Fruit fly (Drosophila melanogaster) whole organism, embryonic: ENCODE data around the gene kirre.

Source experiments
- Atf3 ChIP-seq: fragments of 200-800 bp; sonication (Bioruptor generic); optimal IDR thresholded peaks from 3 replicates; lab custom pipeline; 2016; ENCODE audit warnings: missing biosample characterization, missing genetic modification characterization
- B-H2 ChIP-seq: fragments of 200-800 bp; sonication (Bioruptor generic); optimal IDR thresholded peaks from 2 replicates; lab custom pipeline; 2018; ENCODE audit warnings: missing biosample characterization, mild to moderate bottlenecking, missing genetic modification characterization
- Bdp1 ChIP-seq: fragments of 200-800 bp; sonication (Bioruptor generic); optimal IDR thresholded peaks from 3 replicates; lab custom pipeline; 2016; ENCODE audit warnings: missing biosample characterization, missing genetic modification characterization
- CG10267 ChIP-seq: fragments of 200-800 bp; sonication (Bioruptor generic); optimal IDR thresholded peaks from 2 replicates; lab custom pipeline; 2018; ENCODE audit warnings: missing biosample characterization, mild to moderate bottlenecking, missing genetic modification characterization, moderate library complexity
- CG10431 ChIP-seq: fragments of 200-800 bp; sonication (Bioruptor generic); optimal IDR thresholded peaks from 3 replicates; lab custom pipeline; 2018; ENCODE audit warnings: missing biosample characterization, mild to moderate bottlenecking, missing genetic modification characterization
- CG10543 ChIP-seq: fragments of 200-800 bp; sonication (Bioruptor generic); optimal IDR thresholded peaks from 3 replicates; lab custom pipeline; 2017; ENCODE audit warnings: missing biosample characterization, mild to moderate bottlenecking, missing genetic modification characterization, moderate library complexity
- CG11695 ChIP-seq: fragments of 200-800 bp; sonication (Bioruptor generic); IDR thresholded peaks from 3 replicates; pipeline ENCODE4 v1.3.6; 2022; ENCODE audit warnings: missing biosample characterization, missing genetic modification characterization
- CG12071 ChIP-seq: fragments of 200-800 bp; sonication (Bioruptor generic); optimal IDR thresholded peaks from 3 replicates; lab custom pipeline; 2018; ENCODE audit warnings: missing biosample characterization, mild to moderate bottlenecking, missing genetic modification characterization
- CG13296 ChIP-seq: fragments of 200-800 bp; sonication (Bioruptor generic); optimal IDR thresholded peaks from 3 replicates; lab custom pipeline; 2018; ENCODE audit warnings: missing biosample characterization, mild to moderate bottlenecking, missing genetic modification characterization
- CG13424 ChIP-seq: fragments of 200-800 bp; sonication (Bioruptor generic); optimal IDR thresholded peaks from 2 replicates; lab custom pipeline; 2019; ENCODE audit warnings: missing biosample characterization, mild to moderate bottlenecking, missing genetic modification characterization, moderate library complexity
- CG15696 ChIP-seq: fragments of 200-800 bp; sonication (Bioruptor generic); optimal IDR thresholded peaks from 2 replicates; lab custom pipeline; 2019; ENCODE audit warnings: missing biosample characterization, mild to moderate bottlenecking, missing genetic modification characterization, moderate library complexity
- CG16779 ChIP-seq: fragments of 200-800 bp; sonication (Bioruptor generic); IDR thresholded peaks from 2 replicates; pipeline ENCODE4 v1.3.6; 2022; ENCODE audit warnings: missing biosample characterization, missing genetic modification characterization
- CG17802 ChIP-seq: fragments of 200-800 bp; sonication (Bioruptor generic); optimal IDR thresholded peaks from 2 replicates; lab custom pipeline; 2018; ENCODE audit warnings: missing biosample characterization, mild to moderate bottlenecking, missing genetic modification characterization, moderate library complexity
- CG17912 ChIP-seq: fragments of 200-800 bp; sonication (Bioruptor generic); optimal IDR thresholded peaks from 2 replicates; lab custom pipeline; 2018; ENCODE audit warnings: missing biosample characterization, mild to moderate bottlenecking, missing genetic modification characterization
- CG2678 ChIP-seq: fragments of 200-800 bp; sonication (Bioruptor generic); optimal IDR thresholded peaks from 3 replicates; lab custom pipeline; 2019; ENCODE audit warnings: missing biosample characterization, mild to moderate bottlenecking, missing genetic modification characterization, moderate library complexity
- CG2875 ChIP-seq: fragments of 200-800 bp; sonication (Bioruptor generic); optimal IDR thresholded peaks from 2 replicates; lab custom pipeline; 2017; ENCODE audit warnings: missing biosample characterization, mild to moderate bottlenecking, missing genetic modification characterization, missing genetic modification reagents
- CG3163 ChIP-seq: fragments of 200-800 bp; sonication (Bioruptor generic); optimal IDR thresholded peaks from 3 replicates; lab custom pipeline; 2016; ENCODE audit warnings: missing biosample characterization, missing genetic modification characterization
- CG6765 ChIP-seq: fragments of 200-800 bp; sonication (Bioruptor generic); optimal IDR thresholded peaks from 3 replicates; lab custom pipeline; 2017; ENCODE audit warnings: missing biosample characterization, mild to moderate bottlenecking, missing genetic modification characterization
- CG7372 ChIP-seq: fragments of 200-800 bp; sonication (Bioruptor generic); IDR thresholded peaks from 2 replicates; pipeline ENCODE4 v1.3.6; 2022; ENCODE audit warnings: missing biosample characterization, missing genetic modification characterization
- CG7745 ChIP-seq: fragments of 200-800 bp; sonication (Bioruptor generic); optimal IDR thresholded peaks from 2 replicates; lab custom pipeline; 2018; ENCODE audit warnings: missing biosample characterization, mild to moderate bottlenecking, missing genetic modification characterization, moderate library complexity
- CG8290 ChIP-seq, 3 experiments: fragments of 200-800 bp; sonication (Bioruptor generic); optimal IDR thresholded peaks; 2 replicates each; lab custom pipeline; 2016 to 2019; ENCODE audit warnings: missing biosample characterization in 3 of 3, missing genetic modification characterization in 3 of 3, mild to moderate bottlenecking in 2 of 3, moderate library complexity in 1 of 3
- CG8388 ChIP-seq: fragments of 200-800 bp; sonication (Bioruptor generic); optimal IDR thresholded peaks from 2 replicates; lab custom pipeline; 2019; ENCODE audit warnings: missing biosample characterization, mild to moderate bottlenecking, missing genetic modification characterization, moderate library complexity
- CHES-1-like ChIP-seq: fragments of 200-800 bp; sonication (Bioruptor generic); optimal IDR thresholded peaks from 2 replicates; lab custom pipeline; 2016; ENCODE audit warnings: missing biosample characterization, missing genetic modification characterization
- Chrac-16 ChIP-seq: fragments of 200-800 bp; sonication (Bioruptor generic); optimal IDR thresholded peaks from 3 replicates; lab custom pipeline; 2016; ENCODE audit warnings: missing biosample characterization, missing genetic modification characterization
- CoRest ChIP-seq: fragments of 200-800 bp; sonication (Bioruptor generic); optimal IDR thresholded peaks from 3 replicates; lab custom pipeline; 2018; ENCODE audit warnings: missing biosample characterization, mild to moderate bottlenecking, missing genetic modification characterization, moderate library complexity
- Dbx ChIP-seq: fragments of 200-800 bp; sonication (Bioruptor generic); IDR thresholded peaks from 3 replicates; pipeline ENCODE4 v1.3.6; 2022; ENCODE audit warnings: missing biosample characterization, missing genetic modification characterization
- Dip3 ChIP-seq: fragments of 200-800 bp; sonication (Bioruptor generic); optimal IDR thresholded peaks from 3 replicates; lab custom pipeline; 2016; ENCODE audit warnings: missing biosample characterization, missing genetic modification characterization
- ERR ChIP-seq: fragments of 200-800 bp; sonication (Bioruptor generic); optimal IDR thresholded peaks from 2 replicates; lab custom pipeline; 2016; ENCODE audit warnings: missing biosample characterization, missing genetic modification characterization
- Eip74EF ChIP-seq, 2 experiments: fragments of 200-800 bp in 1 of 2; fragments of >200 bp in 1 of 2; sonication (Bioruptor generic) in 1 of 2; optimal IDR thresholded peaks; 2 replicates each; lab custom pipeline; 2017 to 2019; ENCODE audit warnings: missing biosample characterization in 2 of 2, missing genetic modification characterization in 2 of 2, mild to moderate bottlenecking in 1 of 2, moderate library complexity in 1 of 2
- HHEX ChIP-seq: fragments of 200-800 bp; sonication (Bioruptor generic); optimal IDR thresholded peaks from 3 replicates; lab custom pipeline; 2017; ENCODE audit warnings: missing biosample characterization, mild to moderate bottlenecking, missing genetic modification characterization, missing genetic modification reagents
- Hey ChIP-seq: fragments of 200-800 bp; sonication (Bioruptor generic); optimal IDR thresholded peaks from 3 replicates; lab custom pipeline; 2018; ENCODE audit warnings: missing biosample characterization, mild to moderate bottlenecking, missing genetic modification characterization
- Mes4 ChIP-seq: fragments of 200-800 bp; sonication (Bioruptor generic); optimal IDR thresholded peaks from 2 replicates; lab custom pipeline; 2016; ENCODE audit warnings: missing biosample characterization, missing genetic modification characterization
- Oaz ChIP-seq: fragments of 200-800 bp; sonication (Bioruptor generic); IDR thresholded peaks from 2 replicates; pipeline ENCODE4 v1.3.6; 2022; ENCODE audit warnings: missing biosample characterization, missing genetic modification characterization
- Sox102F ChIP-seq: fragments of 200-800 bp; sonication (Bioruptor generic); optimal IDR thresholded peaks from 2 replicates; lab custom pipeline; 2018; ENCODE audit warnings: missing biosample characterization, mild to moderate bottlenecking, missing genetic modification characterization, moderate library complexity
- Spps ChIP-seq: fragments of 200-800 bp; sonication (Bioruptor generic); optimal IDR thresholded peaks from 2 replicates; lab custom pipeline; 2018; ENCODE audit warnings: missing biosample characterization, mild to moderate bottlenecking, missing genetic modification characterization
- cad ChIP-seq: fragments of >200 bp; optimal IDR thresholded peaks from 2 replicates; lab custom pipeline; 2017; ENCODE audit warnings: missing biosample characterization, missing genetic modification characterization
- dmrt99B ChIP-seq: fragments of 200-800 bp; sonication (Bioruptor generic); optimal IDR thresholded peaks from 2 replicates; lab custom pipeline; 2018; ENCODE audit warnings: missing biosample characterization, mild to moderate bottlenecking, missing genetic modification characterization, moderate library complexity
- exex ChIP-seq: fragments of 200-800 bp; sonication (Bioruptor generic); optimal IDR thresholded peaks from 4 replicates; lab custom pipeline; 2018; ENCODE audit warnings: missing biosample characterization, mild to moderate bottlenecking, missing genetic modification characterization, moderate library complexity
- h ChIP-seq: fragments of >200 bp; optimal IDR thresholded peaks from 2 replicates; lab custom pipeline; 2017
- hb ChIP-seq: fragments of 200-800 bp; sonication (Bioruptor generic); IDR thresholded peaks from 3 replicates; pipeline ENCODE4 v1.3.6; 2022; ENCODE audit warnings: missing biosample characterization, missing genetic modification characterization; ENCODE audit not compliant: partially characterized antibody
- hkb ChIP-seq, 2 experiments: fragments of 200-800 bp in 1 of 2; fragments of >200 bp in 1 of 2; sonication (Bioruptor generic) in 1 of 2; IDR thresholded peaks in 1 of 2; optimal IDR thresholded peaks in 1 of 2; 2 replicates each; pipeline versions ENCODE4 v1.3.6 to Lab custom; 2017 to 2022; ENCODE audit warnings: missing biosample characterization in 1 of 2, missing genetic modification characterization in 1 of 2
- hth ChIP-seq: fragments of >200 bp; optimal IDR thresholded peaks from 2 replicates; lab custom pipeline; 2017; ENCODE audit warnings: inconsistent platforms
- ind ChIP-seq: fragments of 200-800 bp; sonication (Bioruptor generic); optimal IDR thresholded peaks from 3 replicates; lab custom pipeline; 2016; ENCODE audit warnings: missing biosample characterization, missing genetic modification characterization
- mam ChIP-seq: fragments of 200-800 bp; sonication (Bioruptor generic); optimal IDR thresholded peaks from 3 replicates; lab custom pipeline; 2016; ENCODE audit warnings: missing biosample characterization, missing genetic modification characterization
- psq ChIP-seq: fragments of 200-800 bp; sonication (Bioruptor generic); optimal IDR thresholded peaks from 2 replicates; lab custom pipeline; 2017; ENCODE audit warnings: missing biosample characterization, missing genetic modification characterization
- slp2 ChIP-seq: fragments of 200-800 bp; sonication (Bioruptor generic); optimal IDR thresholded peaks from 2 replicates; lab custom pipeline; 2016; ENCODE audit warnings: missing biosample characterization, missing genetic modification characterization
- stwl ChIP-seq: fragments of 200-800 bp; sonication (Bioruptor generic); optimal IDR thresholded peaks from 3 replicates; lab custom pipeline; 2018; ENCODE audit warnings: missing biosample characterization, mild to moderate bottlenecking, missing genetic modification characterization, moderate library complexity
- usp ChIP-seq: fragments of >200 bp; optimal IDR thresholded peaks from 2 replicates; lab custom pipeline; 2017; ENCODE audit warnings: missing biosample characterization, missing genetic modification characterization
- wdn ChIP-seq: fragments of 200-800 bp; sonication (Bioruptor generic); IDR thresholded peaks from 2 replicates; pipeline ENCODE4 v1.3.6; 2022; ENCODE audit warnings: missing biosample characterization, missing genetic modification characterization
- wor ChIP-seq: fragments of 200-800 bp; sonication (Bioruptor generic); IDR thresholded peaks from 2 replicates; pipeline ENCODE4 v1.3.6; 2022; ENCODE audit warnings: missing biosample characterization, missing genetic modification characterization
- zfh1 ChIP-seq: fragments of 200-800 bp; sonication (Bioruptor generic); IDR thresholded peaks from 3 replicates; pipeline ENCODE4 v1.3.6; 2022; ENCODE audit warnings: missing biosample characterization, missing genetic modification characterization

Gene kirre

DNA sequence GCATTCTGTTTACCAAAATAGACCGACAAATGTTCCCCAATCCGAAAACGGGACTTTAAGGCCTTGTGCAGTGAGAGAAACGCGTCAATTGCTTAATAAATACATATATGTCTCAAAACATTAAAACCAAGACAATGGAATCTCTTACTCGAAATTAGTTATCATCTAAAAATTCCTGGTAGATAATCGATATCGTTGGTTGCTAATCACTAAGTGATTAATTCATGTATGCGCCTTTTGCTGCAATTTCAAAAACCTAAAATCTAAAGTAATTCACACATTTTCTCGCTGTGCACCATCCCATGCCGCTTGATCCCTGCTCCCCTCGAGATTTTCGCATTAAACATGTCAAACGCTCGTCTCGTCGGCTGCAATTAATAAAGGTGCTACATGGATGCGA lies 333.4 kb downstream of the kirre start (continued):
- no peak for TF ChIP-seq stwl
- no peak for TF ChIP-seq Dbx (GFP tag; lab: Robert Waterston, UW)
- no peak for TF ChIP-seq slp2 (GFP tag; lab: Kevin White, UChicago)
- TF ChIP-seq wdn (GFP tag; lab: Robert Waterston, UW) = no peak
- no peak for TF ChIP-seq CG11695 (GFP tag; lab: Robert Waterston, UW)
- no peak for TF ChIP-seq CG10543
- no peak for TF ChIP-seq HHEX
- TF ChIP-seq CG6765 (GFP tag; lab: Kevin White, UChicago) = no peak
- peak; percentile 31 for TF ChIP-seq CG2678 (tag; lab: Kevin White, UChicago)
- TF ChIP-seq cad (GFP tag; lab: Kevin White, UChicago) = no peak
- TF ChIP-seq psq (GFP tag; lab: Kevin White, UChicago) = no peak
- no peak for TF ChIP-seq CG7372 (GFP tag; lab: Robert Waterston, UW)
- no peak for TF ChIP-seq h
- TF ChIP-seq zfh1 (GFP tag; lab: Robert Waterston, UW) = peak; percentile 45; the same call in 1 of the 3 replicates
- no peak for TF ChIP-seq CG16779 (GFP tag; lab: Robert Waterston, UW)
- TF ChIP-seq CoRest = peak; percentile 12
- no peak for TF ChIP-seq Chrac-16 (GFP tag; lab: Kevin White, UChicago)
- no peak for TF ChIP-seq Atf3 (GFP tag; lab: Kevin White, UChicago)
- peak; percentile 2 for TF ChIP-seq CG15696 (tag; lab: Kevin White, UChicago)
- TF ChIP-seq CG10267 (tag; lab: Kevin White, UChicago) = peak; percentile 28
- no peak for TF ChIP-seq Hey (tag; lab: Kevin White, UChicago)
- peak; percentile 10 for TF ChIP-seq CG2875 (GFP tag; lab: Kevin White, UChicago)
- TF ChIP-seq Eip74EF (GFP tag; optimal IDR thresholded peaks at IDR 0.05; lab: Kevin White, UChicago) = no peak
- no peak for TF ChIP-seq Oaz
- no peak for TF ChIP-seq Bdp1 (GFP tag; lab: Kevin White, UChicago)
- TF ChIP-seq ERR (GFP tag; lab: Kevin White, UChicago) = no peak
- peak; percentile 21 for TF ChIP-seq CG13424 (tag; lab: Kevin White, UChicago)
- no peak for TF ChIP-seq usp (GFP tag; lab: Kevin White, UChicago)
- TF ChIP-seq CG8290 (GFP tag; optimal IDR thresholded peaks at IDR 0.05; lab: Kevin White, UChicago) = no peak
- TF ChIP-seq CG8290 (tag; optimal IDR thresholded peaks at IDR 0.05; lab: Kevin White, UChicago) = no peak
- no peak for TF ChIP-seq B-H2 (GFP tag; lab: Kevin White, UChicago)
- no peak for TF ChIP-seq CG10431 (GFP tag; lab: Kevin White, UChicago)
- TF ChIP-seq Mes4 (GFP tag; lab: Kevin White, UChicago) = peak; percentile 27
- no peak for TF ChIP-seq CG7745 (tag; lab: Kevin White, UChicago)
- TF ChIP-seq Dip3 (GFP tag; lab: Kevin White, UChicago) = no peak
- TF ChIP-seq Sox102F (GFP tag; lab: Kevin White, UChicago) = peak; percentile 24
- no peak for TF ChIP-seq mam
- TF ChIP-seq CG13296 (GFP tag; lab: Kevin White, UChicago) = no peak
- peak; percentile 41 for TF ChIP-seq Spps (tag; lab: Kevin White, UChicago)
- no peak for TF ChIP-seq hkb (optimal IDR thresholded peaks at IDR 0.05; lab: Kevin White, UChicago)
- TF ChIP-seq hkb (GFP tag; IDR thresholded peaks at IDR 0.05; lab: Robert Waterston, UW) = no peak
- TF ChIP-seq CG17912 (GFP tag; lab: Kevin White, UChicago) = no peak
- no peak for TF ChIP-seq wor (GFP tag; lab: Robert Waterston, UW)
- TF ChIP-seq hb (GFP tag; lab: Robert Waterston, UW) = no peak
- no peak for TF ChIP-seq exex
- no peak for TF ChIP-seq hth (lab: Kevin White, UChicago)
- no peak for TF ChIP-seq CHES-1-like (GFP tag; lab: Kevin White, UChicago)
- no peak for TF ChIP-seq CG12071 (GFP tag; lab: Kevin White, UChicago)
- TF ChIP-seq dmrt99B (tag; lab: Kevin White, UChicago) = peak; percentile 24
- no peak for TF ChIP-seq CG17802 (tag; lab: Kevin White, UChicago)
- TF ChIP-seq CG3163 (GFP tag; lab: Kevin White, UChicago) = no peak
- no peak for TF ChIP-seq ind (GFP tag; lab: Kevin White, UChicago)
- peak; percentile 43 for TF ChIP-seq CG8388 (GFP tag; lab: Kevin White, UChicago)
